Fruit fly (Drosophila melanogaster): ENCODE data around the gene Apc.

Gene Apc

dm6 chr3R:28857287-28858024 lies 12.9 kb upstream of the Apc start (continued):
- peak; percentile 47; the same call in 1 of the 2 replicates for TF ChIP-seq sob (GFP tag; IDR thresholded peaks at IDR 0.05)
- TF ChIP-seq CG2678 (tag; optimal IDR thresholded peaks at IDR 0.05), result peak; percentile 58
- peak; percentile 49 for TF ChIP-seq Oli (tag; optimal IDR thresholded peaks at IDR 0.05)
- TF ChIP-seq CG9609 (GFP tag; optimal IDR thresholded peaks at IDR 0.05), result peak; percentile 1
- no peak for TF ChIP-seq tna (GFP tag; IDR thresholded peaks at IDR 0.05; ENCODE audit: partially characterized antibody)
- peak; percentile 64 for TF ChIP-seq Ptx1 (GFP tag; IDR thresholded peaks at IDR 0.05)
- TF ChIP-seq CG9876 (GFP tag; optimal IDR thresholded peaks at IDR 0.05), result no peak
- peak; percentile 56 for TF ChIP-seq CG17328 (GFP tag; IDR thresholded peaks at IDR 0.05)
- TF ChIP-seq Opbp (GFP tag; IDR thresholded peaks at IDR 0.05; ENCODE audit: partially characterized antibody), result no peak
- peak in 1 of 2 experiments; percentile 50 for TF ChIP-seq dpn (GFP tag; optimal IDR thresholded peaks at IDR 0.05)
- no peak for TF ChIP-seq HLHmδ (GFP tag; optimal IDR thresholded peaks at IDR 0.05)
- no peak for TF ChIP-seq Lpt (GFP tag; optimal IDR thresholded peaks at IDR 0.05)
- TF ChIP-seq zen2 (GFP tag; IDR thresholded peaks at IDR 0.05; ENCODE audit: partially characterized antibody), result no peak
- TF ChIP-seq CG10274 (GFP tag; optimal IDR thresholded peaks at IDR 0.05), result no peak
- no peak for TF ChIP-seq Dp (GFP tag; optimal IDR thresholded peaks at IDR 0.05)
- peak; percentile 36; the same call in 1 of the 3 replicates for TF ChIP-seq CG11560 (tag; IDR thresholded peaks at IDR 0.05)
- peak; percentile 46; the same call in 1 of the 3 replicates for TF ChIP-seq so (GFP tag; IDR thresholded peaks at IDR 0.05)
- TF ChIP-seq Nf-YB (GFP tag; optimal IDR thresholded peaks at IDR 0.05), result no peak
- peak; percentile 3 for TF ChIP-seq CG11723 (GFP tag; optimal IDR thresholded peaks at IDR 0.05)
- TF ChIP-seq stc (GFP tag; IDR thresholded peaks at IDR 0.05), result peak; percentile 67; the same call in 1 of the 2 replicates
- no peak for TF ChIP-seq mld (GFP tag; IDR thresholded peaks at IDR 0.05; ENCODE audit: partially characterized antibody)
- TF ChIP-seq Dek (tag; optimal IDR thresholded peaks at IDR 0.05), result no peak
- no peak for TF ChIP-seq gsb (GFP tag; IDR thresholded peaks at IDR 0.05)
- TF ChIP-seq Optix (GFP tag; IDR thresholded peaks at IDR 0.05), result no peak
- TF ChIP-seq CG14050 (GFP tag; IDR thresholded peaks at IDR 0.05), result peak; percentile 15; the same call in 1 of the 3 replicates
- peak; percentile 33; the same call in 1 of the 2 replicates for TF ChIP-seq esg (GFP tag; conservative IDR thresholded peaks at IDR 0.05)
- no peak for TF ChIP-seq CG7928 (GFP tag; optimal IDR thresholded peaks at IDR 0.05)
- TF ChIP-seq CG12744 (GFP tag; optimal IDR thresholded peaks at IDR 0.05), result no peak
- TF ChIP-seq CG6854 (GFP tag; optimal IDR thresholded peaks at IDR 0.05), result no peak
- TF ChIP-seq slbo (GFP tag; IDR thresholded peaks at IDR 0.05), result peak; percentile 39; the same call in 1 of the 2 replicates
- TF ChIP-seq p53 (GFP tag; optimal IDR thresholded peaks at IDR 0.05), result no peak
- TF ChIP-seq maf-S (GFP tag; optimal IDR thresholded peaks at IDR 0.05), result no peak
- no peak for TF ChIP-seq tx (GFP tag; optimal IDR thresholded peaks at IDR 0.05)
- peak; percentile 38 for TF ChIP-seq CG10366 (GFP tag; IDR thresholded peaks at IDR 0.05)
- no peak for TF ChIP-seq CG32532 (GFP tag; IDR thresholded peaks at IDR 0.05)
- peak; percentile 53 for TF ChIP-seq grn (GFP tag; optimal IDR thresholded peaks at IDR 0.05)
- TF ChIP-seq CG10147 (GFP tag; optimal IDR thresholded peaks at IDR 0.05), result no peak
- no peak for TF ChIP-seq Trl (optimal IDR thresholded peaks at IDR 0.05)
- peak; percentile 35 for TF ChIP-seq Trl (GFP tag; optimal IDR thresholded peaks at IDR 0.05)
- TF ChIP-seq al (GFP tag; IDR thresholded peaks at IDR 0.05), result no peak
- TF ChIP-seq Pdp1 (GFP tag; optimal IDR thresholded peaks at IDR 0.05), result peak in 1 of 2 experiments; percentile 94
- TF ChIP-seq CG10654 (GFP tag; optimal IDR thresholded peaks at IDR 0.05), result no peak
- TF ChIP-seq dmrt11E (tag; optimal IDR thresholded peaks at IDR 0.05), result peak; percentile 42
- 0 out of 3 replicates have a peak, but pooled peaks have one; percentile 4 for TF ChIP-seq CG11456 (GFP tag; IDR thresholded peaks at IDR 0.05)
- no peak for TF ChIP-seq CG6654 (GFP tag; optimal IDR thresholded peaks at IDR 0.05)
- no peak for TF ChIP-seq CG8478 (optimal IDR thresholded peaks at IDR 0.05)
- TF ChIP-seq HLH4C (GFP tag; IDR thresholded peaks at IDR 0.05; ENCODE audit: partially characterized antibody), result no peak
- TF ChIP-seq CG12769 (tag; optimal IDR thresholded peaks at IDR 0.05), result peak; percentile 56
- TF ChIP-seq hkb (optimal IDR thresholded peaks at IDR 0.05), result no peak
- TF ChIP-seq hkb (GFP tag; IDR thresholded peaks at IDR 0.05), result peak; percentile 40; the same call in 1 of the 2 replicates
